Worm (Caenorhabditis elegans) whole organism, L1 larva: Measurements from ENCODE around the gene ppat-1.

Experiments used
- C04F5.9 ChIP-seq: sonication (generic microtip); optimal IDR thresholded peaks from 2 replicates; lab custom pipeline; 2016; ENCODE audit warnings: missing genetic modification characterization, missing compliant biosample characterization
- C16A3.4 ChIP-seq: fragments of 150-350 bp; optimal IDR thresholded peaks from 2 replicates; lab custom pipeline; 2014; ENCODE audit warnings: missing biosample characterization, missing genetic modification characterization
- Y116A8C.19 ChIP-seq: sonication (generic microtip); optimal IDR thresholded peaks from 2 replicates; lab custom pipeline; 2016; ENCODE audit warnings: missing compliant biosample characterization, missing genetic modification characterization, borderline replicate concordance
- aha-1 ChIP-seq: fragments of 150-350 bp; optimal IDR thresholded peaks from 2 replicates; lab custom pipeline; 2014; ENCODE audit warnings: missing biosample characterization, missing genetic modification characterization
- ceh-82 ChIP-seq, 3 experiments: fragments of 150-350 bp in 1 of 3; sonication (generic microtip) in 2 of 3; optimal IDR thresholded peaks; 2 replicates each; lab custom pipeline; 2014 to 2017; ENCODE audit warnings: missing biosample characterization in 3 of 3, missing genetic modification characterization in 3 of 3
- dpl-1 ChIP-seq, 3 experiments: fragments of 150-350 bp in 2 of 3; sonication (generic microtip) in 1 of 3; optimal IDR thresholded peaks; 2 replicates each; lab custom pipeline; 2014 to 2017; ENCODE audit warnings: missing biosample characterization in 3 of 3, missing genetic modification characterization in 3 of 3, missing genetic modification reagents in 3 of 3
- dsc-1 ChIP-seq: sonication (generic microtip); optimal IDR thresholded peaks from 2 replicates; lab custom pipeline; 2016; ENCODE audit warnings: mild to moderate bottlenecking, missing genetic modification characterization, missing compliant biosample characterization
- efl-1 ChIP-seq, 4 experiments: fragments of 150-350 bp; optimal IDR thresholded peaks in 3 of 4; peaks in 1 of 4; 1 replicate in 1 of 4; 2 replicates in 3 of 4; lab custom pipeline; 2014; ENCODE audit warnings: missing biosample characterization in 2 of 4, missing genetic modification characterization in 2 of 4, missing genetic modification reagents in 2 of 4
- efl-3 ChIP-seq: fragments of 200-800 bp; sonication (Bioruptor generic); optimal IDR thresholded peaks from 2 replicates; lab custom pipeline; 2018; ENCODE audit warnings: mild to moderate bottlenecking, missing genetic modification characterization, missing compliant biosample characterization
- egl-13 ChIP-seq: sonication (generic microtip); optimal IDR thresholded peaks from 2 replicates; lab custom pipeline; 2016; ENCODE audit warnings: missing genotype, missing genetic modification reagents, missing genetic modification characterization, missing compliant biosample characterization
- egl-27 ChIP-seq, 2 experiments: fragments of 150-350 bp in 1 of 2; sonication (generic microtip); optimal IDR thresholded peaks; 3 replicates each; lab custom pipeline; 2017 to 2018; ENCODE audit warnings: missing biosample characterization in 2 of 2, missing genetic modification characterization in 2 of 2, missing genetic modification reagents in 2 of 2
- elt-2 ChIP-seq: sonication (generic microtip); optimal IDR thresholded peaks from 2 replicates; lab custom pipeline; 2016; ENCODE audit warnings: missing genetic modification characterization, mild to moderate bottlenecking, inconsistent platforms, missing compliant biosample characterization, missing genetic modification reagents
- elt-3 ChIP-seq, 6 experiments: fragments of 150-350 bp in 1 of 6; sonication (generic microtip); optimal IDR thresholded peaks; 2 replicates each; lab custom pipeline; 2017 to 2018; ENCODE audit warnings: missing biosample characterization in 6 of 6, missing genetic modification characterization in 6 of 6, inconsistent platforms in 1 of 6
- ets-5 ChIP-seq: fragments of 200-800 bp; sonication (Bioruptor generic); IDR thresholded peaks from 2 replicates; pipeline ENCODE4 v1.3.6; 2022; ENCODE audit warnings: missing genetic modification characterization, missing compliant biosample characterization
- fkh-10 ChIP-seq: sonication (generic microtip); optimal IDR thresholded peaks from 2 replicates; lab custom pipeline; 2017; ENCODE audit warnings: missing biosample characterization, missing genetic modification reagents, missing genetic modification characterization
- fkh-4 ChIP-seq: sonication (generic microtip); optimal IDR thresholded peaks from 2 replicates; lab custom pipeline; 2016; ENCODE audit warnings: missing compliant biosample characterization, missing genetic modification characterization, borderline replicate concordance
- fos-1 ChIP-seq: fragments of 150-350 bp; optimal IDR thresholded peaks from 2 replicates; lab custom pipeline; 2014; ENCODE audit warnings: missing biosample characterization, missing genetic modification characterization
- grh-1 ChIP-seq: fragments of 200-800 bp; sonication (Bioruptor generic); IDR thresholded peaks from 2 replicates; pipeline ENCODE4 v1.3.6; 2022; ENCODE audit warnings: missing genetic modification reagents, missing genetic modification characterization, missing compliant biosample characterization
- hlh-17 ChIP-seq: fragments of 200-800 bp; sonication (Bioruptor generic); optimal IDR thresholded peaks from 2 replicates; lab custom pipeline; 2018; ENCODE audit warnings: missing genetic modification characterization, mild to moderate bottlenecking, missing compliant biosample characterization, moderate library complexity, borderline replicate concordance
- hlh-4 ChIP-seq: sonication (generic microtip); optimal IDR thresholded peaks from 2 replicates; lab custom pipeline; 2016; ENCODE audit warnings: mild to moderate bottlenecking, missing genetic modification characterization, missing compliant biosample characterization
- irx-1 ChIP-seq: sonication (generic microtip); optimal IDR thresholded peaks from 2 replicates; lab custom pipeline; 2016; ENCODE audit warnings: missing genetic modification characterization, missing compliant biosample characterization
- lin-14 ChIP-seq: fragments of 200-800 bp; sonication (Bioruptor generic); optimal IDR thresholded peaks from 2 replicates; lab custom pipeline; 2018; ENCODE audit warnings: mild to moderate bottlenecking, missing genetic modification characterization, moderate library complexity, missing compliant biosample characterization
- lin-35 ChIP-seq, 2 experiments: fragments of 150-350 bp; optimal IDR thresholded peaks; 2 replicates each; lab custom pipeline; 2014; ENCODE audit warnings: missing biosample characterization in 2 of 2, missing genetic modification characterization in 2 of 2, missing genetic modification reagents in 2 of 2
- lin-39 ChIP-seq: fragments of 150-350 bp; optimal IDR thresholded peaks from 2 replicates; lab custom pipeline; 2014; ENCODE audit warnings: missing biosample characterization, missing genetic modification reagents, missing genetic modification characterization
- lsy-2 ChIP-seq, 2 experiments: fragments of 150-350 bp; optimal IDR thresholded peaks; 2 replicates each; lab custom pipeline; 2014; ENCODE audit warnings: missing biosample characterization in 2 of 2, missing genetic modification characterization in 2 of 2
- mdl-1 ChIP-seq, 2 experiments: fragments of 150-350 bp; optimal IDR thresholded peaks; 2 replicates each; lab custom pipeline; 2014 to 2017; ENCODE audit warnings: missing biosample characterization in 2 of 2, missing genetic modification characterization in 2 of 2, inconsistent platforms in 1 of 2
- mef-2 ChIP-seq: fragments of 150-350 bp; optimal IDR thresholded peaks from 2 replicates; lab custom pipeline; 2014; ENCODE audit warnings: missing biosample characterization, missing genetic modification characterization
- mep-1 ChIP-seq: fragments of 150-350 bp; optimal IDR thresholded peaks from 2 replicates; lab custom pipeline; 2014; ENCODE audit warnings: missing biosample characterization, missing genetic modification characterization
- nhr-11 ChIP-seq: fragments of 150-350 bp; optimal IDR thresholded peaks from 2 replicates; lab custom pipeline; 2014; ENCODE audit warnings: missing biosample characterization, missing genetic modification characterization
- nhr-12 ChIP-seq: sonication (generic microtip); optimal IDR thresholded peaks from 2 replicates; lab custom pipeline; 2017; ENCODE audit warnings: missing biosample characterization, missing genetic modification characterization
- nhr-19 ChIP-seq: fragments of 200-800 bp; sonication (Bioruptor generic); conservative IDR thresholded peaks from 2 replicates; pipeline ENCODE4 v1.3.6; 2022; ENCODE audit warnings: missing genetic modification characterization, missing compliant biosample characterization
- nhr-20 ChIP-seq: sonication (generic microtip); optimal IDR thresholded peaks from 2 replicates; lab custom pipeline; 2016; ENCODE audit warnings: mild to moderate bottlenecking, missing genetic modification characterization, missing compliant biosample characterization
- nhr-28 ChIP-seq: fragments of 150-350 bp; optimal IDR thresholded peaks from 2 replicates; lab custom pipeline; 2014; ENCODE audit warnings: missing biosample characterization, missing genetic modification characterization
- nhr-47 ChIP-seq: sonication (generic microtip); optimal IDR thresholded peaks from 2 replicates; lab custom pipeline; 2016; ENCODE audit warnings: mild to moderate bottlenecking, missing genetic modification characterization, moderate library complexity, missing compliant biosample characterization
- nhr-71 ChIP-seq: sonication (generic microtip); optimal IDR thresholded peaks from 2 replicates; lab custom pipeline; 2016; ENCODE audit warnings: mild to moderate bottlenecking, missing genetic modification characterization, moderate library complexity, missing compliant biosample characterization
- nhr-76 ChIP-seq: sonication (generic microtip); optimal IDR thresholded peaks from 2 replicates; lab custom pipeline; 2017; ENCODE audit warnings: missing biosample characterization, missing genetic modification characterization
- nhr-85 ChIP-seq: sonication (generic microtip); peaks from one replicate; lab custom pipeline; 2016; ENCODE audit warnings: missing genetic modification characterization, inconsistent platforms, missing compliant biosample characterization
- nhr-90 ChIP-seq: sonication (generic microtip); optimal IDR thresholded peaks from 2 replicates; lab custom pipeline; 2016; ENCODE audit warnings: mild to moderate bottlenecking, missing genetic modification characterization, missing compliant biosample characterization; ENCODE audit not compliant: poor library complexity
- pag-3 ChIP-seq: sonication (generic microtip); optimal IDR thresholded peaks from 2 replicates; lab custom pipeline; 2017; ENCODE audit warnings: missing genetic modification characterization, mild to moderate bottlenecking, missing compliant biosample characterization, antibody characterized with exemption, borderline replicate concordance; ENCODE audit not compliant: insufficient read depth
- pqm-1 ChIP-seq: sonication (generic microtip); optimal IDR thresholded peaks from 3 replicates; lab custom pipeline; 2017; ENCODE audit warnings: missing biosample characterization, missing genetic modification characterization
- sptf-1 ChIP-seq: fragments of 150-350 bp; optimal IDR thresholded peaks from 2 replicates; lab custom pipeline; 2014; ENCODE audit warnings: missing biosample characterization, missing genetic modification characterization
- sup-37 ChIP-seq: fragments of 200-800 bp; sonication (Bioruptor generic); optimal IDR thresholded peaks from 2 replicates; lab custom pipeline; 2018; ENCODE audit warnings: mild to moderate bottlenecking, missing genetic modification characterization, missing compliant biosample characterization
- swsn-7 ChIP-seq: sonication (generic microtip); optimal IDR thresholded peaks from 2 replicates; lab custom pipeline; 2016; ENCODE audit warnings: missing genetic modification characterization, missing compliant biosample characterization
- unc-30 ChIP-seq: sonication (generic microtip); optimal IDR thresholded peaks from 2 replicates; lab custom pipeline; 2017; ENCODE audit warnings: missing biosample characterization, missing genetic modification characterization
- unc-86 ChIP-seq: sonication (generic microtip); optimal IDR thresholded peaks from 2 replicates; lab custom pipeline; 2016; ENCODE audit warnings: missing genetic modification characterization, missing compliant biosample characterization
- vab-15 ChIP-seq: sonication (generic microtip); optimal IDR thresholded peaks from 2 replicates; lab custom pipeline; 2017; ENCODE audit warnings: missing genotype, mild to moderate bottlenecking, missing genetic modification characterization, missing compliant biosample characterization
- xbp-1 ChIP-seq: sonication (generic microtip); optimal IDR thresholded peaks from 2 replicates; lab custom pipeline; 2016; ENCODE audit warnings: missing genetic modification characterization, missing compliant biosample characterization
- zag-1 ChIP-seq: fragments of 150-350 bp; optimal IDR thresholded peaks from 2 replicates; lab custom pipeline; 2014; ENCODE audit warnings: missing biosample characterization, missing genetic modification characterization
- zip-4 ChIP-seq: fragments of 200-800 bp; sonication (Bioruptor generic); optimal IDR thresholded peaks from 2 replicates; lab custom pipeline; 2018; ENCODE audit warnings: mild to moderate bottlenecking, missing genetic modification characterization, moderate library complexity, missing compliant biosample characterization
- ztf-11 ChIP-seq, 2 experiments: sonication (generic microtip); optimal IDR thresholded peaks; 2 replicates each; lab custom pipeline; 2016 to 2017; ENCODE audit warnings: missing genetic modification characterization in 2 of 2, missing biosample characterization in 1 of 2, missing compliant biosample characterization in 1 of 2

ppat-1 gene

DNA sequence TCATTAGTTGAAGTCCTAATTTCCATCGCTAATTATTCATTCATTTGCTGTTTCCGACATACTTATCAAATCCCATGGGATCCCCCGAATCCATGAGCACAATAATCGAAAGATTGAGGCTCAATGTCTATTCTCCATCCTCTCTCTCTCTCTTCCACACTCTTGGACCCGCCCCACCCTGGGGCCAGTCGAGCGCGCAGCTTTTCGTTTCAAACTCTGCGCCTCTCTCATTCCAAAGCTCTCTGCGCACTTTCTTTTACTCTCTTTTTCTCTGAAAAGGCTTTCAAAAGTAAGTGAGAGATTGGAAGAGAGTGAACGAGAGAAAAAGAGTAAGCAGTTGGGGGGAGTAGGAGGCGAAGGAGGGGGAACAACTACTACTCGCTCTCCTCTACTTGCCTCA is 32.7 kb downstream of the ppat-1 start, which contains the start of gene acy-1 (continued):
- TF ChIP-seq unc-30 (tag; lab: Kevin White, UChicago) (no peak), pag-3 (tag; lab: Kevin White, UChicago) (no peak), efl-3 (GFP tag; lab: Kevin White, UChicago) (no peak), ceh-82 (tag; optimal IDR thresholded peaks at IDR 0.05; lab: Kevin White, UChicago) (peak; percentile 60 to 86 (median 68)), C04F5.9 (peak; percentile 31), xbp-1 (tag; lab: Kevin White, UChicago) (peak; percentile 67), fkh-10 (peak; percentile 81), aha-1 (tag; lab: Kevin White, UChicago) (no peak), elt-3 (tag; optimal IDR thresholded peaks at IDR 0.05; lab: Kevin White, UChicago) (no peak), nhr-11 (tag; lab: Kevin White, UChicago) (no peak), Y116A8C.19 (tag; lab: Kevin White, UChicago) (no peak)

- TF ChIP-seq dsc-1 (tag; lab: Kevin White, UChicago) (peak; percentile 8), lin-39 (tag; lab: Kevin White, UChicago) (no peak), efl-1 (optimal IDR thresholded peaks at IDR 0.05; lab: Kevin White, UChicago) (peak in 1 of 2 experiments; percentile 18), efl-1 (GFP tag; optimal IDR thresholded peaks at IDR 0.05 in 1 of 2; lab: Kevin White, UChicago) (peak in 1 of 2 experiments; percentile 14), grh-1 (GFP tag; lab: Robert Waterston, UW) (no peak), pqm-1 (tag; lab: Kevin White, UChicago) (no peak), lin-35 (GFP tag; optimal IDR thresholded peaks at IDR 0.05; lab: Kevin White, UChicago) (peak in 1 of 2 experiments; percentile 18), xbp-1 (tag; lab: Kevin White, UChicago) (no peak), fos-1 (tag; lab: Kevin White, UChicago) (no peak), pag-3 (tag; lab: Kevin White, UChicago) (no peak), ets-5 (GFP tag; lab: Robert Waterston, UW) (no peak), hlh-17 (no peak), nhr-19 (GFP tag; lab: Robert Waterston, UW) (no peak; the same call in 1 of the 2 replicates), irx-1 (no peak), nhr-76 (tag; lab: Kevin White, UChicago) (no peak), egl-13 (tag; lab: Kevin White, UChicago) (no peak), mdl-1 (tag; optimal IDR thresholded peaks at IDR 0.05; lab: Kevin White, UChicago) (no peak), zip-4 (GFP tag; lab: Kevin White, UChicago) (no peak), zag-1 (no peak), unc-86 (tag; lab: Kevin White, UChicago) (no peak), nhr-12 (tag; lab: Kevin White, UChicago) (no peak), sptf-1 (tag; lab: Kevin White, UChicago) (no peak), egl-27 (tag; optimal IDR thresholded peaks at IDR 0.05; lab: Kevin White, UChicago) (no peak), nhr-28 (tag; lab: Kevin White, UChicago) (no peak), swsn-7 (tag; lab: Kevin White, UChicago) (no peak), ztf-11 (tag; optimal IDR thresholded peaks at IDR 0.05; lab: Kevin White, UChicago) (no peak), lin-14 (peak; percentile 69), dpl-1 (GFP tag; optimal IDR thresholded peaks at IDR 0.05; lab: Kevin White, UChicago) (peak in 1 of 3 experiments; percentile 6), lsy-2 (tag; optimal IDR thresholded peaks at IDR 0.05; lab: Kevin White, UChicago) (peak in 1 of 2 experiments; percentile 46), fkh-4 (tag; lab: Kevin White, UChicago) (no peak), mef-2 (tag; lab: Kevin White, UChicago) (peak; percentile 26), nhr-47 (tag; lab: Kevin White, UChicago) (no peak), elt-2 (tag; lab: Kevin White, UChicago) (no peak), nhr-20 (tag; lab: Kevin White, UChicago) (no peak), hlh-4 (tag; lab: Kevin White, UChicago) (no peak), nhr-71 (tag; lab: Kevin White, UChicago) (peak; percentile 50), sup-37 (GFP tag; lab: Kevin White, UChicago) (no peak), nhr-85 (tag; lab: Kevin White, UChicago) (no peak), C16A3.4 (no peak), nhr-90 (tag; lab: Kevin White, UChicago) (no peak), mep-1 (tag; lab: Kevin White, UChicago) (peak; percentile 58), vab-15 (tag; lab: Kevin White, UChicago) (no peak)
These were observed 34.8 kb downstream of the ppat-1 start for ce11 chrIII:4723922-4724321.
